Worm (Caenorhabditis elegans): ENCODE results near the gene dnpp-1.

DNA sequence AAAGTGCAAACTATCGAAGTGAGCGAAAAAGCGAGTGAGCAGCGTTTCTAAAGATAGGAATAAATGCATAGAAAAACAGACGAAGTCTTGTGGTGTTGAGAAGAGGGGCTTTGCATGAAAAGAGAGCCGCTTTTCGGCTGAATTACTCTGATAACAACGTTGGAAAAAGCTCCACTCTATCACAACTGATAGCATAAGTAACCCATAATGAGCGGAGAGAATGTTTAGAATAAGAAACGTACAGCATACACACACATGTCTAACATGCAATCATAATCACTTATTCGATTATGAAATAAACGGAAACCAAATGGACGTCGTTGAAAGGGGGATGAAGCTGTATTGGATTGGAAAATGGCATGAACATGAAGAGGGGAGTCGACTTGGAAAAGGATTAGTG lies 23.3 kb downstream of the dnpp-1 start:
- TF ChIP-seq ceh-43 (GFP tag; optimal IDR thresholded peaks at IDR 0.05) = no peak
- TF ChIP-seq ztf-11 (tag; optimal IDR thresholded peaks at IDR 0.05) = no peak
- no peak for TF ChIP-seq mls-2 (tag; optimal IDR thresholded peaks at IDR 0.05)
- no peak for TF ChIP-seq unc-62 (GFP tag; optimal IDR thresholded peaks at IDR 0.05)
- TF ChIP-seq bed-3 (GFP tag; optimal IDR thresholded peaks at IDR 0.05) = no peak
- no peak for TF ChIP-seq sem-2 (GFP tag; optimal IDR thresholded peaks at IDR 0.05)
- TF ChIP-seq nhr-237 (tag; optimal IDR thresholded peaks at IDR 0.05) = no peak
- no peak for TF ChIP-seq nhr-12 (tag; optimal IDR thresholded peaks at IDR 0.05)
- no peak for TF ChIP-seq elt-3 (tag; optimal IDR thresholded peaks at IDR 0.05)
- TF ChIP-seq snpc-4 (tag; optimal IDR thresholded peaks at IDR 0.05) = no peak

All from whole organism, mixed stage, embryonic.